Worm (Caenorhabditis elegans) whole organism, L2 larva: ENCODE measurements around the gene F36H1.3.

Experiments used
- ZK546.5 ChIP-seq: sonication (generic microtip); optimal IDR thresholded peaks from 2 replicates; lab custom pipeline; 2017; ENCODE audit warnings: missing biosample characterization, missing genetic modification characterization
- fos-1 ChIP-seq: fragments of 150-350 bp; optimal IDR thresholded peaks from 2 replicates; lab custom pipeline; 2014; ENCODE audit warnings: missing biosample characterization, missing genetic modification characterization
- nhr-12 ChIP-seq: fragments of 150-350 bp; optimal IDR thresholded peaks from 2 replicates; lab custom pipeline; 2014; ENCODE audit warnings: missing biosample characterization, missing genetic modification characterization
- nhr-77 ChIP-seq: fragments of 150-350 bp; optimal IDR thresholded peaks from 2 replicates; lab custom pipeline; 2014; ENCODE audit warnings: missing biosample characterization, missing genetic modification characterization
- unc-55 ChIP-seq: fragments of 150-350 bp; sonication (generic microtip); optimal IDR thresholded peaks from 3 replicates; lab custom pipeline; 2014; ENCODE audit warnings: missing biosample characterization, missing genetic modification reagents, missing genetic modification characterization
- zag-1 ChIP-seq: fragments of 150-350 bp; optimal IDR thresholded peaks from 2 replicates; lab custom pipeline; 2014; ENCODE audit warnings: missing biosample characterization, missing genetic modification characterization

DNA sequence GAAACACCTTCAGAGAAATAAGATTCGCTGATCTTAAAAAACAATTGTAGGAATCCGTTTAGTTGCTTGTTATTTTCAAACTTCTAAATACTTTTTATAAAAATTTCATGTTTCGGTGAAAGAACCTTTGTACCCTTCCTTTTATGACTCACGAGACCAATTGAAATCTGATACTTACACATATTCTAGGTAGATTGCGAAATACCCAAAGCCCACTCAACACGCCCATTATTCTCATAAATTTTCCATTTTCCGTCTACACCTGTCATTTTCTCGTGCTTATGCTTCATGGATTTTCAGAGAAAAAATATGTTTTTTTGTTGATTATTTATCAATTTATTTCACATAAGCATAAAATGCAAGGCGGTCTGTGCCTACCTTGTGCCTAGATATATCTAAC, 43.5 kb upstream of the F36H1.3 start:
- no peak for TF ChIP-seq nhr-77 (tag; lab: Kevin White, UChicago)
- no peak for TF ChIP-seq fos-1 (tag; lab: Kevin White, UChicago)
- no peak for TF ChIP-seq zag-1
- no peak for TF ChIP-seq ZK546.5 (tag; lab: Kevin White, UChicago)
- no peak for TF ChIP-seq nhr-12 (tag; lab: Kevin White, UChicago)
- TF ChIP-seq unc-55 (GFP tag; lab: Kevin White, UChicago), result no peak
